Fruit fly (Drosophila melanogaster): ENCODE measurements around the gene Alg11.
A peak's percentile ranks its signal among the peaks of the same experiment; 100 is the strongest.

dm6 chr3L:21604265-21604664 is 21.3 kb upstream of the Alg11 start:
- TF ChIP-seq dac (GFP tag; optimal IDR thresholded peaks at IDR 0.05) (no peak), topi (GFP tag; optimal IDR thresholded peaks at IDR 0.05) (no peak), Sox102F (GFP tag; optimal IDR thresholded peaks at IDR 0.05) (no peak), salr (GFP tag; optimal IDR thresholded peaks at IDR 0.05) (no peak), Hr39 (GFP tag; optimal IDR thresholded peaks at IDR 0.05) (peak; percentile 69), Sox14 (GFP tag; optimal IDR thresholded peaks at IDR 0.05) (no peak), spab (GFP tag; optimal IDR thresholded peaks at IDR 0.05) (no peak), CG6276 (GFP tag; optimal IDR thresholded peaks at IDR 0.05) (no peak), Lpt (GFP tag; optimal IDR thresholded peaks at IDR 0.05) (no peak), CG3032 (tag; optimal IDR thresholded peaks at IDR 0.05) (no peak)
